Worm (Caenorhabditis elegans): ENCODE data around the gene C50B8.5.

- TF ChIP-seq pqm-1 (tag; optimal IDR thresholded peaks at IDR 0.05) (no peak), nhr-11 (tag; optimal IDR thresholded peaks at IDR 0.05) (no peak), ama-1 (optimal IDR thresholded peaks at IDR 0.05) (no peak), ceh-28 (tag; optimal IDR thresholded peaks at IDR 0.05) (no peak), nhr-12 (tag; optimal IDR thresholded peaks at IDR 0.05) (no peak)
Measured at ce11 chrV:13591504-13592174, 10.9 kb downstream of the C50B8.5 start, which contains the start of gene tbcb-1.

All from whole organism, L3 larva.